Fruit fly (Drosophila melanogaster) whole organism, embryonic: ENCODE measurements around the gene CG15046.

Experiments used
- Awh ChIP-seq: fragments of 200-800 bp; sonication (Bioruptor generic); IDR thresholded peaks from 2 replicates; pipeline ENCODE4, ENCODE4 v1.3.6; 2022; ENCODE audit warnings: missing biosample characterization, missing genetic modification characterization
- CG10321 ChIP-seq: fragments of 200-800 bp; sonication (Bioruptor generic); IDR thresholded peaks from 2 replicates; pipeline ENCODE4 v1.3.6; 2022; ENCODE audit warnings: missing biosample characterization, missing genetic modification characterization
- CG10654 ChIP-seq: fragments of 200-800 bp; sonication (Bioruptor generic); optimal IDR thresholded peaks from 2 replicates; lab custom pipeline; 2016; ENCODE audit warnings: missing biosample characterization, missing genetic modification characterization
- CG10979 ChIP-seq: fragments of 200-800 bp; sonication (Bioruptor generic); optimal IDR thresholded peaks from 2 replicates; lab custom pipeline; 2018; ENCODE audit warnings: missing biosample characterization, mild to moderate bottlenecking, missing genetic modification characterization, moderate library complexity
- CG11398 ChIP-seq: fragments of 200-800 bp; sonication (Bioruptor generic); optimal IDR thresholded peaks from 2 replicates; lab custom pipeline; 2016; ENCODE audit warnings: missing biosample characterization, missing genetic modification characterization
- CG11695 ChIP-seq: fragments of 200-800 bp; sonication (Bioruptor generic); IDR thresholded peaks from 3 replicates; pipeline ENCODE4 v1.3.6; 2022; ENCODE audit warnings: missing biosample characterization, missing genetic modification characterization
- CG11723 ChIP-seq: fragments of 200-800 bp; sonication (Bioruptor generic); optimal IDR thresholded peaks from 2 replicates; lab custom pipeline; 2017; ENCODE audit warnings: missing biosample characterization, mild to moderate bottlenecking, missing genetic modification characterization
- CG12155 ChIP-seq: fragments of 200-800 bp; sonication (Bioruptor generic); optimal IDR thresholded peaks from 3 replicates; lab custom pipeline; 2016; ENCODE audit warnings: missing biosample characterization, missing genetic modification characterization
- CG14441 ChIP-seq: fragments of 200-800 bp; sonication (Bioruptor generic); IDR thresholded peaks from 2 replicates; pipeline ENCODE4 v1.3.6; 2022; ENCODE audit warnings: missing biosample characterization, missing genetic modification characterization
- CG14710 ChIP-seq: fragments of 200-800 bp; sonication (Bioruptor generic); optimal IDR thresholded peaks from 3 replicates; lab custom pipeline; 2019; ENCODE audit warnings: missing biosample characterization, mild to moderate bottlenecking, missing genetic modification characterization, moderate library complexity
- CG15011 ChIP-seq: fragments of 200-800 bp; sonication (Bioruptor generic); optimal IDR thresholded peaks from 3 replicates; lab custom pipeline; 2018; ENCODE audit warnings: missing biosample characterization, mild to moderate bottlenecking, missing genetic modification characterization
- CG17186 ChIP-seq: fragments of 200-800 bp; sonication (Bioruptor generic); optimal IDR thresholded peaks from 3 replicates; lab custom pipeline; 2017; ENCODE audit warnings: missing biosample characterization, missing genetic modification reagents, missing genetic modification characterization
- CG17829 ChIP-seq: fragments of 200-800 bp; optimal IDR thresholded peaks from 2 replicates; lab custom pipeline; 2019; ENCODE audit warnings: missing biosample characterization, mild to moderate bottlenecking, missing genetic modification characterization, moderate library complexity
- CG18262 ChIP-seq: fragments of 200-800 bp; optimal IDR thresholded peaks from 3 replicates; lab custom pipeline; 2019; ENCODE audit warnings: missing biosample characterization, mild to moderate bottlenecking, missing genetic modification characterization, moderate library complexity
- CG2129 ChIP-seq: fragments of 200-800 bp; sonication (Bioruptor generic); IDR thresholded peaks from 2 replicates; pipeline ENCODE4 v1.3.6; 2022; ENCODE audit warnings: missing biosample characterization, missing genetic modification characterization; ENCODE audit not compliant: partially characterized antibody
- CG30431 ChIP-seq: fragments of 200-800 bp; sonication (Bioruptor generic); optimal IDR thresholded peaks from 2 replicates; lab custom pipeline; 2017; ENCODE audit warnings: missing biosample characterization, missing genetic modification characterization
- CG4617 ChIP-seq: fragments of 200-800 bp; sonication (Bioruptor generic); optimal IDR thresholded peaks from 3 replicates; lab custom pipeline; 2016; ENCODE audit warnings: missing biosample characterization, missing genetic modification characterization, borderline replicate concordance
- CG6765 ChIP-seq: fragments of 200-800 bp; sonication (Bioruptor generic); optimal IDR thresholded peaks from 3 replicates; lab custom pipeline; 2017; ENCODE audit warnings: missing biosample characterization, mild to moderate bottlenecking, missing genetic modification characterization
- CHES-1-like ChIP-seq: fragments of 200-800 bp; sonication (Bioruptor generic); optimal IDR thresholded peaks from 2 replicates; lab custom pipeline; 2016; ENCODE audit warnings: missing biosample characterization, missing genetic modification characterization
- CrebB ChIP-seq: fragments of 200-800 bp; sonication (Bioruptor generic); optimal IDR thresholded peaks from 3 replicates; lab custom pipeline; 2018; ENCODE audit warnings: missing biosample characterization, mild to moderate bottlenecking, missing genetic modification characterization
- D19B ChIP-seq: fragments of 200-800 bp; sonication (Bioruptor generic); optimal IDR thresholded peaks from 2 replicates; lab custom pipeline; 2017; ENCODE audit warnings: missing biosample characterization, mild to moderate bottlenecking, missing genetic modification characterization
- Dip2 ChIP-seq: fragments of 200-800 bp; sonication (Bioruptor generic); IDR thresholded peaks from 2 replicates; pipeline ENCODE4 v1.3.6; 2022; ENCODE audit warnings: missing biosample characterization, missing genetic modification characterization
- Dll ChIP-seq: fragments of 200-800 bp; sonication (Bioruptor generic); IDR thresholded peaks from 4 replicates; pipeline ENCODE4 v1.3.6; 2022; ENCODE audit warnings: missing biosample characterization, missing genetic modification characterization; ENCODE audit not compliant: partially characterized antibody
- ERR ChIP-seq: fragments of 200-800 bp; sonication (Bioruptor generic); optimal IDR thresholded peaks from 2 replicates; lab custom pipeline; 2016; ENCODE audit warnings: missing biosample characterization, missing genetic modification characterization
- GATAe ChIP-seq: fragments of 200-800 bp; sonication (Bioruptor generic); conservative IDR thresholded peaks from 2 replicates; pipeline ENCODE4 v1.3.6; 2022; ENCODE audit warnings: missing biosample characterization, missing genetic modification characterization
- H15 ChIP-seq: fragments of 200-800 bp; sonication (Bioruptor generic); IDR thresholded peaks from 3 replicates; pipeline ENCODE4 v1.3.6; 2022; ENCODE audit warnings: missing biosample characterization, missing genetic modification characterization
- HmgD ChIP-seq: fragments of 200-800 bp; sonication (Bioruptor generic); optimal IDR thresholded peaks from 3 replicates; lab custom pipeline; 2016; ENCODE audit warnings: missing biosample characterization, missing genetic modification characterization
- Max ChIP-seq: fragments of 200-800 bp; sonication (Bioruptor generic); optimal IDR thresholded peaks from 2 replicates; lab custom pipeline; 2016; ENCODE audit warnings: missing biosample characterization, mild to moderate bottlenecking, missing genetic modification characterization
- Med ChIP-seq: fragments of 200-800 bp; sonication (Bioruptor generic); peaks from one replicate; lab custom pipeline; 2016; ENCODE audit warnings: missing biosample characterization, missing genetic modification characterization, mild to moderate bottlenecking, inconsistent platforms, moderate library complexity
- Mes4 ChIP-seq: fragments of 200-800 bp; sonication (Bioruptor generic); optimal IDR thresholded peaks from 2 replicates; lab custom pipeline; 2016; ENCODE audit warnings: missing biosample characterization, missing genetic modification characterization
- Opbp ChIP-seq: fragments of 200-800 bp; sonication (Bioruptor generic); IDR thresholded peaks from 3 replicates; pipeline ENCODE4 v1.3.6; 2022; ENCODE audit warnings: missing biosample characterization, missing genetic modification characterization; ENCODE audit not compliant: partially characterized antibody
- Scr ChIP-seq: fragments of 200-800 bp; sonication (Bioruptor generic); IDR thresholded peaks from 2 replicates; pipeline ENCODE4 v1.3.6; 2022; ENCODE audit warnings: missing biosample characterization, missing genetic modification characterization; ENCODE audit not compliant: partially characterized antibody
- Sox100B ChIP-seq: fragments of 200-800 bp; sonication (Bioruptor generic); optimal IDR thresholded peaks from 3 replicates; lab custom pipeline; 2018; ENCODE audit warnings: missing biosample characterization, mild to moderate bottlenecking, missing genetic modification characterization
- Stat92E ChIP-seq, 3 experiments: fragments of >200 bp in 2 of 3; fragments of 200-800 bp in 1 of 3; sonication (Bioruptor generic) in 1 of 3; optimal IDR thresholded peaks; 2 replicates each; lab custom pipeline; 2017 to 2019; ENCODE audit warnings: missing biosample characterization in 3 of 3, missing genetic modification characterization in 3 of 3, mild to moderate bottlenecking in 1 of 3, moderate library complexity in 1 of 3
- Taf1 ChIP-seq: fragments of 200-800 bp; sonication (Bioruptor generic); IDR thresholded peaks from 2 replicates; pipeline ENCODE4 v1.3.6; 2022; ENCODE audit warnings: missing biosample characterization, missing genetic modification characterization
- Vsx1 ChIP-seq: fragments of 200-800 bp; sonication (Bioruptor generic); optimal IDR thresholded peaks from 2 replicates; lab custom pipeline; 2017; ENCODE audit warnings: missing biosample characterization, mild to moderate bottlenecking, missing genetic modification characterization, missing genetic modification reagents
- abd-A ChIP-seq: fragments of 200-800 bp; sonication (Bioruptor generic); optimal IDR thresholded peaks from 3 replicates; lab custom pipeline; 2019; ENCODE audit warnings: missing biosample characterization, mild to moderate bottlenecking, missing genetic modification characterization, moderate library complexity
- aop ChIP-seq: fragments of 200-800 bp; sonication (Bioruptor generic); IDR thresholded peaks from 2 replicates; pipeline ENCODE4 v1.3.6; 2022; ENCODE audit warnings: missing biosample characterization, missing genetic modification characterization
- bab2 ChIP-seq: fragments of 200-800 bp; sonication (Bioruptor generic); optimal IDR thresholded peaks from 2 replicates; lab custom pipeline; 2016; ENCODE audit warnings: missing biosample characterization, missing genetic modification characterization
- cwo ChIP-seq: fragments of 200-800 bp; sonication (Bioruptor generic); optimal IDR thresholded peaks from 3 replicates; lab custom pipeline; 2017; ENCODE audit warnings: missing biosample characterization, missing genetic modification characterization, mild to moderate bottlenecking, moderate library complexity, missing genetic modification reagents
- eve ChIP-seq, 2 experiments: fragments of >200 bp; optimal IDR thresholded peaks; 2 replicates each; lab custom pipeline; 2017; ENCODE audit warnings: missing biosample characterization in 2 of 2, missing genetic modification characterization in 2 of 2
- fd64A ChIP-seq: fragments of 200-800 bp; sonication (Bioruptor generic); optimal IDR thresholded peaks from 3 replicates; lab custom pipeline; 2018; ENCODE audit warnings: missing biosample characterization, mild to moderate bottlenecking, missing genetic modification characterization
- ham ChIP-seq: fragments of 200-800 bp; sonication (Bioruptor generic); IDR thresholded peaks from 2 replicates; pipeline ENCODE4 v1.3.6; 2022; ENCODE audit warnings: missing biosample characterization, missing genetic modification characterization
- mam ChIP-seq: fragments of 200-800 bp; sonication (Bioruptor generic); optimal IDR thresholded peaks from 3 replicates; lab custom pipeline; 2016; ENCODE audit warnings: missing biosample characterization, missing genetic modification characterization
- nerfin-1 ChIP-seq: fragments of 200-800 bp; sonication (Bioruptor generic); optimal IDR thresholded peaks from 3 replicates; lab custom pipeline; 2019; ENCODE audit warnings: missing biosample characterization, mild to moderate bottlenecking, missing genetic modification characterization, moderate library complexity
- nerfin-2 ChIP-seq: fragments of 200-800 bp; sonication (Bioruptor generic); IDR thresholded peaks from 2 replicates; pipeline ENCODE4 v1.3.6; 2022; ENCODE audit warnings: missing biosample characterization, missing genetic modification characterization; ENCODE audit not compliant: partially characterized antibody
- sd ChIP-seq: fragments of 200-800 bp; sonication (Bioruptor generic); optimal IDR thresholded peaks from 3 replicates; lab custom pipeline; 2018; ENCODE audit warnings: missing biosample characterization, mild to moderate bottlenecking, missing genetic modification characterization, moderate library complexity
- so ChIP-seq: fragments of 200-800 bp; sonication (Bioruptor generic); IDR thresholded peaks from 3 replicates; pipeline ENCODE4 v1.3.6; 2022; ENCODE audit warnings: missing biosample characterization, missing genetic modification characterization
- tap ChIP-seq: fragments of 200-800 bp; optimal IDR thresholded peaks from 3 replicates; lab custom pipeline; 2019; ENCODE audit warnings: missing biosample characterization, mild to moderate bottlenecking, missing genetic modification characterization, moderate library complexity
- unpg ChIP-seq: fragments of 200-800 bp; sonication (Bioruptor generic); optimal IDR thresholded peaks from 3 replicates; lab custom pipeline; 2018; ENCODE audit warnings: missing biosample characterization, mild to moderate bottlenecking, missing genetic modification characterization, moderate library complexity

Gene CG15046

dm6 chrX:18515988-18516541 lies 26.6 kb upstream of the CG15046 start (continued):
- TF ChIP-seq GATAe (GFP tag; lab: Robert Waterston, UW), result no peak
- no peak for TF ChIP-seq cwo
- no peak for TF ChIP-seq Opbp
- TF ChIP-seq CrebB, result no peak
- TF ChIP-seq CG17186 (GFP tag; lab: Kevin White, UChicago), result no peak
- TF ChIP-seq CG17829 (tag; lab: Kevin White, UChicago), result no peak
- no peak for TF ChIP-seq Stat92E (GFP tag; optimal IDR thresholded peaks at IDR 0.05; lab: Kevin White, UChicago)
- no peak for TF ChIP-seq CG11723 (GFP tag; lab: Kevin White, UChicago)
- no peak for TF ChIP-seq Mes4 (GFP tag; lab: Kevin White, UChicago)
- no peak for TF ChIP-seq CG30431 (GFP tag; lab: Kevin White, UChicago)
- TF ChIP-seq mam (GFP tag; lab: Kevin White, UChicago), result peak; percentile 49
- no peak for TF ChIP-seq Awh (GFP tag; lab: Robert Waterston, UW)
- no peak for TF ChIP-seq nerfin-2 (GFP tag; lab: Robert Waterston, UW)
- no peak for TF ChIP-seq tap (tag; lab: Kevin White, UChicago)
- no peak for TF ChIP-seq ham (GFP tag; lab: Robert Waterston, UW)
- no peak for TF ChIP-seq bab2 (GFP tag; lab: Kevin White, UChicago)
- TF ChIP-seq unpg (GFP tag; lab: Kevin White, UChicago), result peak; percentile 0
- TF ChIP-seq CHES-1-like (GFP tag; lab: Kevin White, UChicago), result no peak
- TF ChIP-seq ERR (GFP tag; lab: Kevin White, UChicago), result no peak
- no peak for TF ChIP-seq CG15011 (GFP tag; lab: Kevin White, UChicago)
- TF ChIP-seq Sox100B (GFP tag; lab: Kevin White, UChicago), result no peak
- no peak for TF ChIP-seq CG2129 (GFP tag; lab: Robert Waterston, UW)
- peak; percentile 28 for TF ChIP-seq sd
- TF ChIP-seq aop, result no peak
- TF ChIP-seq HmgD (GFP tag; lab: Kevin White, UChicago), result no peak
- no peak for TF ChIP-seq Dll (GFP tag; lab: Robert Waterston, UW)
- peak; percentile 13 for TF ChIP-seq CG14710 (tag; lab: Kevin White, UChicago)
- 0 out of 2 replicates have a peak, but pooled peaks have one; percentile 27 for TF ChIP-seq CG14441 (GFP tag; lab: Robert Waterston, UW)
- no peak for TF ChIP-seq Max (GFP tag; lab: Kevin White, UChicago)
- no peak for TF ChIP-seq Scr (GFP tag; lab: Robert Waterston, UW)
- TF ChIP-seq Med (GFP tag; lab: Kevin White, UChicago), result peak; percentile 66
- peak; percentile 44 for TF ChIP-seq abd-A
- TF ChIP-seq Vsx1 (GFP tag; lab: Kevin White, UChicago), result no peak
- TF ChIP-seq CG4617 (GFP tag; lab: Kevin White, UChicago), result no peak
- TF ChIP-seq Dip2 (GFP tag; lab: Robert Waterston, UW), result no peak
- no peak for TF ChIP-seq so
- no peak for TF ChIP-seq Taf1
- TF ChIP-seq CG10654 (GFP tag; lab: Kevin White, UChicago), result no peak
- no peak for TF ChIP-seq D19B (GFP tag; lab: Kevin White, UChicago)
- peak; percentile 35 for TF ChIP-seq CG18262
- TF ChIP-seq CG12155 (GFP tag; lab: Kevin White, UChicago), result no peak
- no peak for TF ChIP-seq CG6765
- TF ChIP-seq H15 (GFP tag; lab: Robert Waterston, UW), result no peak
- no peak for TF ChIP-seq CG11398 (GFP tag; lab: Kevin White, UChicago)
- no peak for TF ChIP-seq nerfin-1 (tag; lab: Kevin White, UChicago)
- peak; percentile 91 for TF ChIP-seq CG10321 (GFP tag; lab: Robert Waterston, UW)
- no peak for TF ChIP-seq eve (GFP tag; optimal IDR thresholded peaks at IDR 0.05; lab: Kevin White, UChicago)
- TF ChIP-seq CG10979, result no peak
- no peak for TF ChIP-seq CG11695
- TF ChIP-seq fd64A (GFP tag; lab: Kevin White, UChicago), result no peak
